Worm (Caenorhabditis elegans): ENCODE results near the gene trpp-3.

DNA sequence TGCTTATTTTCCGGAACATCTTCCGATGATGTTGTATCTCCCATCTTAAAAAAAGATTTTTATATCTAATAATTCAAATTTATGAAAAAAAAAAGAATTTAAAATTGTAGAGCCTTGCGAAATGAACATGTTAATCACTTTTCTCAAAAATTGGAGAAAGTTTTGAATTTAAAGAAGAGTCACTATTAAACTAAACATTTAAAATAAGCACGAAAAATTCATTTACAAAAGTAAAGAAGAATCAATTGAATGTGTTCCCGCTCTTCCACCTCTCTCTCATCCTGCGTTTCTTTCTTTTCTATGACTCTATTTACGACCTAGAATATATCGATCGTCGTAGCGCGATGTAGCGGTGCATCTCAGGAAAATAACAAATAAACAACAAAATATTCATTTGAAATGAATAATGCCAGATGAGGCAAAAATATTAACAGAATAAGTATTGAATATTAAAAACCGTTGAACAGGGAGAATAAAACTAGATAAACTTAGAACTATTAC is 13.4 kb downstream of the trpp-3 start, which contains the start of gene ZK1098.3:
- TF ChIP-seq C06A6.2 (GFP tag; conservative IDR thresholded peaks at IDR 0.05) = no peak
- TF ChIP-seq lin-26 (GFP tag; IDR thresholded peaks at IDR 0.05) = no peak
- no peak for TF ChIP-seq pha-4 (tag; optimal IDR thresholded peaks at IDR 0.05)
- no peak for TF ChIP-seq T07F8.4 (tag; optimal IDR thresholded peaks at IDR 0.05)
- TF ChIP-seq hlh-12 (tag; optimal IDR thresholded peaks at IDR 0.05) = no peak
- no peak for TF ChIP-seq unc-62 (GFP tag; optimal IDR thresholded peaks at IDR 0.05)

Data from whole organism, young adult.